Fruit fly (Drosophila melanogaster) whole organism, embryonic: ENCODE data around the gene yrt.

Source experiments
- Atf6 ChIP-seq: fragments of 200-800 bp; sonication (Bioruptor generic); IDR thresholded peaks from 2 replicates; pipeline ENCODE4 v1.3.6; 2022; ENCODE audit warnings: missing biosample characterization, missing genetic modification characterization
- Bgb ChIP-seq: fragments of 200-800 bp; sonication (Bioruptor generic); IDR thresholded peaks from 2 replicates; pipeline ENCODE4 v1.3.6; 2022; ENCODE audit warnings: missing biosample characterization, missing genetic modification characterization; ENCODE audit not compliant: partially characterized antibody
- CG10366 ChIP-seq: fragments of 200-800 bp; sonication (Bioruptor generic); IDR thresholded peaks from 2 replicates; pipeline ENCODE4 v1.3.6; 2022; ENCODE audit warnings: missing biosample characterization, missing genetic modification characterization
- CG11398 ChIP-seq: fragments of 200-800 bp; sonication (Bioruptor generic); optimal IDR thresholded peaks from 2 replicates; lab custom pipeline; 2016; ENCODE audit warnings: missing biosample characterization, missing genetic modification characterization
- CG11456 ChIP-seq: fragments of 200-800 bp; sonication (Bioruptor generic); IDR thresholded peaks from 3 replicates; pipeline ENCODE4 v1.3.6; 2022; ENCODE audit warnings: missing biosample characterization, missing genetic modification characterization
- CG13775 ChIP-seq: fragments of 200-800 bp; sonication (Bioruptor generic); optimal IDR thresholded peaks from 3 replicates; lab custom pipeline; 2017; ENCODE audit warnings: missing biosample characterization, mild to moderate bottlenecking, missing genetic modification characterization
- CG1529 ChIP-seq: fragments of 200-800 bp; sonication (Bioruptor generic); optimal IDR thresholded peaks from 3 replicates; lab custom pipeline; 2018; ENCODE audit warnings: missing biosample characterization, missing genetic modification characterization
- CG15696 ChIP-seq: fragments of 200-800 bp; sonication (Bioruptor generic); optimal IDR thresholded peaks from 2 replicates; lab custom pipeline; 2019; ENCODE audit warnings: missing biosample characterization, mild to moderate bottlenecking, missing genetic modification characterization, moderate library complexity
- CG16779 ChIP-seq: fragments of 200-800 bp; sonication (Bioruptor generic); IDR thresholded peaks from 2 replicates; pipeline ENCODE4 v1.3.6; 2022; ENCODE audit warnings: missing biosample characterization, missing genetic modification characterization
- CG1832 ChIP-seq: fragments of 200-800 bp; sonication (Bioruptor generic); optimal IDR thresholded peaks from 2 replicates; lab custom pipeline; 2017; ENCODE audit warnings: missing biosample characterization, mild to moderate bottlenecking, missing genetic modification characterization, inconsistent platforms
- CG2116 ChIP-seq: fragments of 200-800 bp; sonication (Bioruptor generic); optimal IDR thresholded peaks from 3 replicates; lab custom pipeline; 2018; ENCODE audit warnings: missing biosample characterization, mild to moderate bottlenecking, missing genetic modification characterization
- CG3163 ChIP-seq: fragments of 200-800 bp; sonication (Bioruptor generic); optimal IDR thresholded peaks from 3 replicates; lab custom pipeline; 2016; ENCODE audit warnings: missing biosample characterization, missing genetic modification characterization
- CG4360 ChIP-seq: fragments of 200-800 bp; sonication (Bioruptor generic); IDR thresholded peaks from 2 replicates; pipeline ENCODE4 v1.3.6; 2022; ENCODE audit warnings: missing biosample characterization, missing genetic modification characterization
- CG4617 ChIP-seq: fragments of 200-800 bp; sonication (Bioruptor generic); optimal IDR thresholded peaks from 3 replicates; lab custom pipeline; 2016; ENCODE audit warnings: missing biosample characterization, missing genetic modification characterization, borderline replicate concordance
- CG6791 ChIP-seq: fragments of 200-800 bp; sonication (Bioruptor generic); IDR thresholded peaks from 3 replicates; pipeline ENCODE4 v1.3.6; 2022; ENCODE audit warnings: missing biosample characterization, missing genetic modification characterization; ENCODE audit not compliant: partially characterized antibody
- CG6854 ChIP-seq: fragments of 200-800 bp; sonication (Bioruptor generic); optimal IDR thresholded peaks from 3 replicates; lab custom pipeline; 2017; ENCODE audit warnings: missing biosample characterization, mild to moderate bottlenecking, missing genetic modification characterization
- CG7357 ChIP-seq: fragments of 200-800 bp; sonication (Bioruptor generic); IDR thresholded peaks from 3 replicates; pipeline ENCODE4 v1.3.6; 2022; ENCODE audit warnings: missing biosample characterization, missing genetic modification characterization
- CG8281 ChIP-seq: fragments of 200-800 bp; sonication (Bioruptor generic); optimal IDR thresholded peaks from 2 replicates; lab custom pipeline; 2018; ENCODE audit warnings: missing biosample characterization, mild to moderate bottlenecking, missing genetic modification characterization, moderate library complexity
- CHES-1-like ChIP-seq: fragments of 200-800 bp; sonication (Bioruptor generic); optimal IDR thresholded peaks from 2 replicates; lab custom pipeline; 2016; ENCODE audit warnings: missing biosample characterization, missing genetic modification characterization
- CoRest ChIP-seq: fragments of 200-800 bp; sonication (Bioruptor generic); optimal IDR thresholded peaks from 3 replicates; lab custom pipeline; 2018; ENCODE audit warnings: missing biosample characterization, mild to moderate bottlenecking, missing genetic modification characterization, moderate library complexity
- Dad ChIP-seq: fragments of 200-800 bp; sonication (Bioruptor generic); optimal IDR thresholded peaks from 3 replicates; lab custom pipeline; 2016; ENCODE audit warnings: missing biosample characterization, missing genetic modification characterization
- Dll ChIP-seq: fragments of 200-800 bp; sonication (Bioruptor generic); IDR thresholded peaks from 4 replicates; pipeline ENCODE4 v1.3.6; 2022; ENCODE audit warnings: missing biosample characterization, missing genetic modification characterization; ENCODE audit not compliant: partially characterized antibody
- Doc2 ChIP-seq: fragments of 200-800 bp; sonication (Bioruptor generic); IDR thresholded peaks from 2 replicates; pipeline ENCODE4 v1.3.6; 2022; ENCODE audit warnings: missing biosample characterization, missing genetic modification characterization
- Doc3 ChIP-seq: fragments of 200-800 bp; sonication (Bioruptor generic); IDR thresholded peaks from 3 replicates; pipeline ENCODE4 v1.3.6; 2022; ENCODE audit warnings: missing biosample characterization, missing genetic modification characterization; ENCODE audit not compliant: partially characterized antibody
- Hmx ChIP-seq: fragments of 200-800 bp; sonication (Bioruptor generic); optimal IDR thresholded peaks from 2 replicates; lab custom pipeline; 2016; ENCODE audit warnings: missing biosample characterization, missing genetic modification characterization
- MBD-R2 ChIP-seq: fragments of 200-800 bp; sonication (Bioruptor generic); IDR thresholded peaks from 2 replicates; pipeline ENCODE4 v1.3.6; 2022; ENCODE audit warnings: missing biosample characterization, missing genetic modification characterization
- MESR4 ChIP-seq: fragments of 200-800 bp; sonication (Bioruptor generic); optimal IDR thresholded peaks from 2 replicates; lab custom pipeline; 2018; ENCODE audit warnings: missing biosample characterization, mild to moderate bottlenecking, missing genetic modification characterization, moderate library complexity
- Oaz ChIP-seq: fragments of 200-800 bp; sonication (Bioruptor generic); IDR thresholded peaks from 2 replicates; pipeline ENCODE4 v1.3.6; 2022; ENCODE audit warnings: missing biosample characterization, missing genetic modification characterization
- Poxn ChIP-seq: fragments of 200-800 bp; sonication (Bioruptor generic); IDR thresholded peaks from 2 replicates; pipeline ENCODE4 v1.3.6; 2022; ENCODE audit warnings: missing biosample characterization, missing genetic modification characterization
- Sox102F ChIP-seq: fragments of 200-800 bp; sonication (Bioruptor generic); optimal IDR thresholded peaks from 2 replicates; lab custom pipeline; 2018; ENCODE audit warnings: missing biosample characterization, mild to moderate bottlenecking, missing genetic modification characterization, moderate library complexity
- Spps ChIP-seq: fragments of 200-800 bp; sonication (Bioruptor generic); optimal IDR thresholded peaks from 2 replicates; lab custom pipeline; 2018; ENCODE audit warnings: missing biosample characterization, mild to moderate bottlenecking, missing genetic modification characterization
- Ssrp ChIP-seq: fragments of 200-800 bp; sonication (Bioruptor generic); optimal IDR thresholded peaks from 2 replicates; lab custom pipeline; 2018; ENCODE audit warnings: missing biosample characterization, mild to moderate bottlenecking, missing genetic modification characterization, moderate library complexity
- Xbp1 ChIP-seq: fragments of 200-800 bp; sonication (Bioruptor generic); optimal IDR thresholded peaks from 3 replicates; lab custom pipeline; 2016; ENCODE audit warnings: missing biosample characterization, mild to moderate bottlenecking, missing genetic modification characterization
- amos ChIP-seq: fragments of 200-800 bp; sonication (Bioruptor generic); IDR thresholded peaks from 2 replicates; pipeline ENCODE4 v1.3.6; 2022; ENCODE audit warnings: missing biosample characterization, missing genetic modification characterization; ENCODE audit not compliant: partially characterized antibody
- bsh ChIP-seq, 2 experiments: fragments of 200-800 bp; sonication (Bioruptor generic); optimal IDR thresholded peaks; 2 replicates each; lab custom pipeline; 2017 to 2018; ENCODE audit warnings: mild to moderate bottlenecking in 2 of 2, missing biosample characterization in 2 of 2, missing genetic modification characterization in 2 of 2, moderate library complexity in 1 of 2
- dpn ChIP-seq, 2 experiments: fragments of 200-800 bp; sonication (Bioruptor generic); optimal IDR thresholded peaks; 3 replicates each; lab custom pipeline; 2016; ENCODE audit warnings: missing biosample characterization in 2 of 2, missing genetic modification characterization in 2 of 2
- emc ChIP-seq: fragments of 200-800 bp; sonication (Bioruptor generic); optimal IDR thresholded peaks from 2 replicates; lab custom pipeline; 2016; ENCODE audit warnings: missing biosample characterization, missing genetic modification characterization
- exex ChIP-seq: fragments of 200-800 bp; sonication (Bioruptor generic); optimal IDR thresholded peaks from 4 replicates; lab custom pipeline; 2018; ENCODE audit warnings: missing biosample characterization, mild to moderate bottlenecking, missing genetic modification characterization, moderate library complexity
- fru ChIP-seq: fragments of >200 bp; optimal IDR thresholded peaks from 2 replicates; lab custom pipeline; 2017
- ftz-f1 ChIP-seq: fragments of 200-800 bp; sonication (Bioruptor generic); optimal IDR thresholded peaks from 2 replicates; lab custom pipeline; 2016; ENCODE audit warnings: missing biosample characterization, missing genetic modification characterization
- hkb ChIP-seq, 2 experiments: fragments of 200-800 bp in 1 of 2; fragments of >200 bp in 1 of 2; sonication (Bioruptor generic) in 1 of 2; IDR thresholded peaks in 1 of 2; optimal IDR thresholded peaks in 1 of 2; 2 replicates each; pipeline versions ENCODE4 v1.3.6 to Lab custom; 2017 to 2022; ENCODE audit warnings: missing biosample characterization in 1 of 2, missing genetic modification characterization in 1 of 2
- jing ChIP-seq: fragments of 200-800 bp; sonication (Bioruptor generic); optimal IDR thresholded peaks from 2 replicates; lab custom pipeline; 2018; ENCODE audit warnings: missing biosample characterization, mild to moderate bottlenecking, missing genetic modification characterization
- lola ChIP-seq, 3 experiments: fragments of >200 bp in 2 of 3; fragments of 200-800 bp in 1 of 3; sonication (Bioruptor generic) in 1 of 3; optimal IDR thresholded peaks; 2 replicates each; lab custom pipeline; 2017 to 2019; ENCODE audit warnings: missing biosample characterization in 3 of 3, missing genetic modification characterization in 3 of 3, mild to moderate bottlenecking in 1 of 3, moderate library complexity in 1 of 3
- nerfin-1 ChIP-seq: fragments of 200-800 bp; sonication (Bioruptor generic); optimal IDR thresholded peaks from 3 replicates; lab custom pipeline; 2019; ENCODE audit warnings: missing biosample characterization, mild to moderate bottlenecking, missing genetic modification characterization, moderate library complexity
- pnt ChIP-seq: fragments of 200-800 bp; sonication (Bioruptor generic); optimal IDR thresholded peaks from 3 replicates; lab custom pipeline; 2016; ENCODE audit warnings: missing biosample characterization, missing genetic modification characterization
- run ChIP-seq: fragments of 200-800 bp; sonication (Bioruptor generic); optimal IDR thresholded peaks from 3 replicates; lab custom pipeline; 2018; ENCODE audit warnings: missing biosample characterization, mild to moderate bottlenecking, missing genetic modification characterization
- salm ChIP-seq: fragments of 200-800 bp; sonication (Bioruptor generic); optimal IDR thresholded peaks from 2 replicates; lab custom pipeline; 2018; ENCODE audit warnings: missing biosample characterization, mild to moderate bottlenecking, missing genetic modification characterization
- sc ChIP-seq, 3 experiments: fragments of >200 bp in 2 of 3; fragments of 200-800 bp in 1 of 3; sonication (Bioruptor generic) in 1 of 3; optimal IDR thresholded peaks; 2 replicates in 2 of 3; 3 replicates in 1 of 3; lab custom pipeline; 2017; ENCODE audit warnings: mild to moderate bottlenecking in 1 of 3, missing biosample characterization in 1 of 3, missing genetic modification characterization in 1 of 3, missing genetic modification reagents in 1 of 3
- sisA ChIP-seq: fragments of 200-800 bp; sonication (Bioruptor generic); IDR thresholded peaks from 2 replicates; pipeline ENCODE4 v1.3.6; 2022; ENCODE audit warnings: missing biosample characterization, missing genetic modification characterization
- sqz ChIP-seq: fragments of 200-800 bp; sonication (Bioruptor generic); optimal IDR thresholded peaks from 3 replicates; lab custom pipeline; 2018; ENCODE audit warnings: missing biosample characterization, mild to moderate bottlenecking, missing genetic modification characterization

The yrt gene

DNA sequence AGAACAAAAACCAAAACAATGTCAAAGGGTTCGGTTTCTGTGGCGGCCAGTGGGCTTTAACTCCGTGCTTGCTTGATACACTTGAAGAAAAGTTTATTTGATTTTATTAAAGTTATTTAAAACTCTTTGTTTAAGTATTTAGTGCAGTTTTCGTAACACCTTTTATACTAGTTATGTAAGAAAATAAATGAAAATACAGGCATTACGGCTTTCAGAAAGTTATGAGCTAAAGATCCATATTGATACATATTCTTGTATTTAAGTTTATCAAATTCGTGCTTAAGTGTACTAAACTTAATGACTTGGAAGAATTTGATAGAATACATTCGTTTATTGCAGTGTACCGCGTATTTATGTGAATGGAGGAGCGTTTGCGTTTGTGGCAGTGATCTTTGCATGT, 11.7 kb upstream of the yrt start (continued):
- no peak for TF ChIP-seq exex (tag; lab: Kevin White, UChicago)
- TF ChIP-seq run, result no peak
- TF ChIP-seq CG15696, result no peak
- TF ChIP-seq sc (optimal IDR thresholded peaks at IDR 0.05; lab: Kevin White, UChicago), result no peak
- TF ChIP-seq sc (GFP tag; optimal IDR thresholded peaks at IDR 0.05; lab: Kevin White, UChicago), result peak; percentile 8
- TF ChIP-seq MBD-R2 (GFP tag; lab: Robert Waterston, UW), result no peak
- TF ChIP-seq sisA (GFP tag; lab: Robert Waterston, UW), result no peak
- TF ChIP-seq CG4360 (GFP tag; lab: Robert Waterston, UW), result no peak
- peak in 1 of 2 experiments; percentile 69 for TF ChIP-seq bsh (GFP tag; optimal IDR thresholded peaks at IDR 0.05; lab: Kevin White, UChicago)
- peak; percentile 22 for TF ChIP-seq Xbp1
- no peak for TF ChIP-seq CG4617 (GFP tag; lab: Kevin White, UChicago)
- TF ChIP-seq Oaz (GFP tag; lab: Robert Waterston, UW), result no peak
- TF ChIP-seq CG11456, result no peak
- TF ChIP-seq Poxn (GFP tag; lab: Robert Waterston, UW), result no peak
- TF ChIP-seq fru (lab: Kevin White, UChicago), result no peak
- TF ChIP-seq Dll (GFP tag; lab: Robert Waterston, UW), result no peak
- peak; percentile 40 for TF ChIP-seq CG13775 (GFP tag; lab: Kevin White, UChicago)
- peak; percentile 3 for TF ChIP-seq nerfin-1 (tag; lab: Kevin White, UChicago)
- TF ChIP-seq CG3163 (GFP tag; lab: Kevin White, UChicago), result no peak
- TF ChIP-seq CG6791 (GFP tag; lab: Robert Waterston, UW), result no peak
- TF ChIP-seq hkb (optimal IDR thresholded peaks at IDR 0.05; lab: Kevin White, UChicago), result no peak
- no peak for TF ChIP-seq hkb (GFP tag; IDR thresholded peaks at IDR 0.05; lab: Robert Waterston, UW)
- TF ChIP-seq CG7357 (GFP tag; lab: Robert Waterston, UW), result peak; percentile 60; the same call in 1 of the 3 replicates
- no peak for TF ChIP-seq jing (GFP tag; lab: Kevin White, UChicago)
- TF ChIP-seq Spps (tag; lab: Kevin White, UChicago), result peak; percentile 6
- TF ChIP-seq CG1832, result no peak
- peak; percentile 78 for TF ChIP-seq CoRest (tag; lab: Kevin White, UChicago)
- TF ChIP-seq CG2116 (GFP tag; lab: Kevin White, UChicago), result no peak
- TF ChIP-seq Bgb (GFP tag; lab: Robert Waterston, UW), result no peak
- TF ChIP-seq pnt (GFP tag; lab: Kevin White, UChicago), result no peak
- TF ChIP-seq Dad, result no peak
- no peak for TF ChIP-seq MESR4
- peak; percentile 21 for TF ChIP-seq Hmx (GFP tag; lab: Kevin White, UChicago)
- no peak for TF ChIP-seq Doc3
- peak; percentile 51 for TF ChIP-seq Ssrp
- peak; percentile 16 for TF ChIP-seq CG6854
- no peak for TF ChIP-seq sqz (GFP tag; lab: Kevin White, UChicago)
- no peak for TF ChIP-seq CG1529 (GFP tag; lab: Kevin White, UChicago)
- TF ChIP-seq CG11398 (GFP tag; lab: Kevin White, UChicago), result no peak
- TF ChIP-seq emc (GFP tag; lab: Kevin White, UChicago), result no peak
- TF ChIP-seq CG8281 (tag; lab: Kevin White, UChicago), result no peak
- TF ChIP-seq ftz-f1 (GFP tag; lab: Kevin White, UChicago), result no peak
- no peak for TF ChIP-seq salm (tag; lab: Kevin White, UChicago)
- TF ChIP-seq CHES-1-like (GFP tag; lab: Kevin White, UChicago), result no peak
- peak; percentile 26 to 27 for TF ChIP-seq dpn (GFP tag; optimal IDR thresholded peaks at IDR 0.05; lab: Kevin White, UChicago)
- TF ChIP-seq CG16779 (GFP tag; lab: Robert Waterston, UW), result no peak
- TF ChIP-seq Sox102F (GFP tag; lab: Kevin White, UChicago), result peak; percentile 58
- TF ChIP-seq lola (GFP tag; optimal IDR thresholded peaks at IDR 0.05; lab: Kevin White, UChicago), result peak in 1 of 3 experiments; percentile 64
- TF ChIP-seq Doc2 (GFP tag; lab: Robert Waterston, UW), result no peak
- no peak for TF ChIP-seq Atf6 (GFP tag; lab: Robert Waterston, UW)
- TF ChIP-seq CG10366, result no peak; the same call in 1 of the 2 replicates
- no peak for TF ChIP-seq amos (GFP tag; lab: Robert Waterston, UW)
